Fruit fly (Drosophila melanogaster): Measurements from ENCODE around the gene RpS6.

The RpS6 gene

DNA sequence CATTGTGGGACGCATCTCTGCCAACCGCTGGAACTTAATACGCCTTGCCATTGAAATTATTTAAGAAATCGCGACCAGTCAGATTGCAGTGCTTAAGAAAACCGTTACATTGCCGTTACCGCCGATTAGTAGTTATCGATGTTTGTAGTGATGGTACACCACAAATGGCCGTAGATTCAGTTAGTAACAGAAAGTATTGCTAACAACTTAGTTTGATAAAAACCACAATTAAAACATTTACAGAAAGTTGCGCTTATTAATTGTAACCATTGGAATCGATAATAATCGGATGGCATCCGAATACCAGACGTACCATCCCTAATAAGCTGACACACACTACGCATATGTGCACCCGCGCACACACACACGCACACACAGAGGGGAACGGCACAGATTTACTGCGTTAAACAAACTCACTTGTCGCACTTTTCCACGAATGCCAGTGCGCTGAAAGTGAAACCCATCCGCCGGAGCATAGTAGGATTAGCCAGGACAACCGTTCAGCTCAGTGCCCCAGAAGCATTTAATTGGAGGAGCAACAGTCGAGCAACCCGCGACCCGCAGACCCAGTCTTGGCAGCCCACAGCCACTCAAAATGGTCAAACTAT, 19.1 kb upstream of the RpS6 start, which contains the start of the genes hdm and Ykt6 (continued):
- no peak for TF ChIP-seq CG11723 (GFP tag; optimal IDR thresholded peaks at IDR 0.05)
- TF ChIP-seq maf-S (GFP tag; optimal IDR thresholded peaks at IDR 0.05) = peak; percentile 53
- peak; percentile 38 for TF ChIP-seq CG3065 (GFP tag; optimal IDR thresholded peaks at IDR 0.05)
- TF ChIP-seq CG32532 (GFP tag; IDR thresholded peaks at IDR 0.05) = peak; percentile 85
- TF ChIP-seq sc (optimal IDR thresholded peaks at IDR 0.05) = no peak
- no peak for TF ChIP-seq sc (GFP tag; optimal IDR thresholded peaks at IDR 0.05)
- peak; percentile 97 for TF ChIP-seq sens (GFP tag)
- TF ChIP-seq Adf1 (GFP tag; IDR thresholded peaks at IDR 0.05) = peak; percentile 60
- TF ChIP-seq Ada2b (GFP tag; IDR thresholded peaks at IDR 0.05) = peak; percentile 69
- TF ChIP-seq CG7556 (GFP tag; optimal IDR thresholded peaks at IDR 0.05) = peak; percentile 52
- TF ChIP-seq CG3281 (GFP tag; optimal IDR thresholded peaks at IDR 0.05) = peak; percentile 64
- peak; percentile 67; the same call in 2 of the 3 replicates for TF ChIP-seq CG2889 (GFP tag; IDR thresholded peaks at IDR 0.05)
- no peak for TF ChIP-seq CG6654 (GFP tag; optimal IDR thresholded peaks at IDR 0.05)
- peak; percentile 99 for TF ChIP-seq CG34224 (GFP tag; IDR thresholded peaks at IDR 0.05; ENCODE audit: partially characterized antibody)
- TF ChIP-seq CG10267 (tag; optimal IDR thresholded peaks at IDR 0.05) = peak; percentile 76
- TF ChIP-seq en (GFP tag; optimal IDR thresholded peaks at IDR 0.05) = peak; percentile 58
- peak; percentile 77 for TF ChIP-seq Hsf (GFP tag; optimal IDR thresholded peaks at IDR 0.05)
- TF ChIP-seq Neu2 (GFP tag; optimal IDR thresholded peaks at IDR 0.05; ENCODE audit: borderline replicate concordance) = peak; percentile 97
- peak; percentile 43; the same call in 1 of the 2 replicates for TF ChIP-seq aop (GFP tag; IDR thresholded peaks at IDR 0.05)
- peak; percentile 64 for TF ChIP-seq lbe (GFP tag; optimal IDR thresholded peaks at IDR 0.05)
- peak; percentile 56 for TF ChIP-seq CG8924 (tag; optimal IDR thresholded peaks at IDR 0.05)
- peak; percentile 86 to 87 for TF ChIP-seq dpn (GFP tag; optimal IDR thresholded peaks at IDR 0.05)
- peak; percentile 51 for TF ChIP-seq gsb-n (tag; optimal IDR thresholded peaks at IDR 0.05)
- peak; percentile 63 for TF ChIP-seq CG9727 (GFP tag; optimal IDR thresholded peaks at IDR 0.05)
- peak; percentile 86 for TF ChIP-seq CG11247 (GFP tag; IDR thresholded peaks at IDR 0.05)
- TF ChIP-seq MTF-1 (GFP tag; optimal IDR thresholded peaks at IDR 0.05; ENCODE audit: borderline replicate concordance) = no peak
- TF ChIP-seq CG7928 (GFP tag; optimal IDR thresholded peaks at IDR 0.05) = peak; percentile 51
- peak; percentile 64 for TF ChIP-seq ssp (GFP tag; IDR thresholded peaks at IDR 0.05)
- peak; percentile 88 for TF ChIP-seq MBD-R2 (GFP tag; IDR thresholded peaks at IDR 0.05)
- peak; percentile 79; the same call in 1 of the 2 replicates for TF ChIP-seq NFAT (GFP tag; IDR thresholded peaks at IDR 0.05)
- TF ChIP-seq sisA (GFP tag; IDR thresholded peaks at IDR 0.05) = peak; percentile 71
- peak; percentile 90 for TF ChIP-seq sob (GFP tag; IDR thresholded peaks at IDR 0.05)
- TF ChIP-seq pita (GFP tag; optimal IDR thresholded peaks at IDR 0.05) = no peak
- no peak for TF ChIP-seq CG3838 (GFP tag; optimal IDR thresholded peaks at IDR 0.05)
- TF ChIP-seq knrl (GFP tag; IDR thresholded peaks at IDR 0.05; ENCODE audit: partially characterized antibody) = peak; percentile 94
- TF ChIP-seq Mad (GFP tag; optimal IDR thresholded peaks at IDR 0.05) = peak; percentile 74
- TF ChIP-seq CG30431 (GFP tag; optimal IDR thresholded peaks at IDR 0.05) = peak; percentile 42
- TF ChIP-seq Opbp (GFP tag; IDR thresholded peaks at IDR 0.05; ENCODE audit: partially characterized antibody) = peak; percentile 90
- TF ChIP-seq wdn (GFP tag; IDR thresholded peaks at IDR 0.05) = peak; percentile 81
- TF ChIP-seq vfl (GFP tag; optimal IDR thresholded peaks at IDR 0.05) = peak; percentile 37
- TF ChIP-seq Dip2 (GFP tag; IDR thresholded peaks at IDR 0.05) = no peak
- peak; percentile 80 for TF ChIP-seq CG4617 (GFP tag; optimal IDR thresholded peaks at IDR 0.05; ENCODE audit: borderline replicate concordance)
- TF ChIP-seq Atf3 (GFP tag; optimal IDR thresholded peaks at IDR 0.05) = peak; percentile 69
- peak; percentile 73 for TF ChIP-seq caup (GFP tag; optimal IDR thresholded peaks at IDR 0.05; ENCODE audit: severe bottlenecking)
- TF ChIP-seq CG14860 (GFP tag; IDR thresholded peaks at IDR 0.05; ENCODE audit: partially characterized antibody) = peak; percentile 93
- TF ChIP-seq CG17802 (tag; optimal IDR thresholded peaks at IDR 0.05) = peak; percentile 17
- TF ChIP-seq dati (GFP tag; IDR thresholded peaks at IDR 0.05) = no peak
- 0 out of 3 replicates have a peak, but pooled peaks have one; percentile 9 for TF ChIP-seq sr (GFP tag; IDR thresholded peaks at IDR 0.05)
- TF ChIP-seq CG32767 (GFP tag; IDR thresholded peaks at IDR 0.05) = peak; percentile 74
- peak; percentile 37 for TF ChIP-seq CG9876 (GFP tag; optimal IDR thresholded peaks at IDR 0.05)

Measured in whole organism, embryonic.